Fruit fly (Drosophila melanogaster) whole organism, embryonic: ENCODE measurements around the gene spg.

Source experiments
- Atf3 ChIP-seq: fragments of 200-800 bp; sonication (Bioruptor generic); optimal IDR thresholded peaks from 3 replicates; lab custom pipeline; 2016; ENCODE audit warnings: missing biosample characterization, missing genetic modification characterization
- Bgb ChIP-seq: fragments of 200-800 bp; sonication (Bioruptor generic); IDR thresholded peaks from 2 replicates; pipeline ENCODE4 v1.3.6; 2022; ENCODE audit warnings: missing biosample characterization, missing genetic modification characterization; ENCODE audit not compliant: partially characterized antibody
- CG10462 ChIP-seq: fragments of 200-800 bp; sonication (Bioruptor generic); optimal IDR thresholded peaks from 2 replicates; lab custom pipeline; 2016; ENCODE audit warnings: missing biosample characterization, missing genetic modification characterization
- CG10979 ChIP-seq: fragments of 200-800 bp; sonication (Bioruptor generic); optimal IDR thresholded peaks from 2 replicates; lab custom pipeline; 2018; ENCODE audit warnings: missing biosample characterization, mild to moderate bottlenecking, missing genetic modification characterization, moderate library complexity
- CG11504 ChIP-seq: fragments of 200-800 bp; sonication (Bioruptor generic); optimal IDR thresholded peaks from 3 replicates; lab custom pipeline; 2019; ENCODE audit warnings: missing biosample characterization, mild to moderate bottlenecking, missing genetic modification characterization, moderate library complexity
- CG12744 ChIP-seq: fragments of 200-800 bp; sonication (Bioruptor generic); optimal IDR thresholded peaks from 2 replicates; lab custom pipeline; 2016; ENCODE audit warnings: missing biosample characterization, missing genetic modification characterization
- CG14441 ChIP-seq: fragments of 200-800 bp; sonication (Bioruptor generic); IDR thresholded peaks from 2 replicates; pipeline ENCODE4 v1.3.6; 2022; ENCODE audit warnings: missing biosample characterization, missing genetic modification characterization
- CG15601 ChIP-seq: fragments of 200-800 bp; sonication (Bioruptor generic); optimal IDR thresholded peaks from 3 replicates; lab custom pipeline; 2019; ENCODE audit warnings: missing biosample characterization, mild to moderate bottlenecking, missing genetic modification characterization, moderate library complexity
- CG16779 ChIP-seq: fragments of 200-800 bp; sonication (Bioruptor generic); IDR thresholded peaks from 2 replicates; pipeline ENCODE4 v1.3.6; 2022; ENCODE audit warnings: missing biosample characterization, missing genetic modification characterization
- CG18011 ChIP-seq: fragments of 200-800 bp; sonication (Bioruptor generic); optimal IDR thresholded peaks from 2 replicates; lab custom pipeline; 2017; ENCODE audit warnings: missing biosample characterization, missing genetic modification characterization, mild to moderate bottlenecking, moderate library complexity, missing genotype
- CG18476 ChIP-seq: fragments of 200-800 bp; sonication (Bioruptor generic); optimal IDR thresholded peaks from 2 replicates; lab custom pipeline; 2016; ENCODE audit warnings: missing biosample characterization, mild to moderate bottlenecking, missing genetic modification characterization
- CG18764 ChIP-seq: fragments of 200-800 bp; sonication (Bioruptor generic); optimal IDR thresholded peaks from 3 replicates; lab custom pipeline; 2016; ENCODE audit warnings: missing biosample characterization, missing genetic modification characterization
- CG30431 ChIP-seq: fragments of 200-800 bp; sonication (Bioruptor generic); optimal IDR thresholded peaks from 2 replicates; lab custom pipeline; 2017; ENCODE audit warnings: missing biosample characterization, missing genetic modification characterization
- CG31224 ChIP-seq: fragments of 200-800 bp; sonication (Bioruptor generic); IDR thresholded peaks from 2 replicates; pipeline ENCODE4 v1.3.6; 2022; ENCODE audit warnings: missing biosample characterization, missing genetic modification characterization
- CG3281 ChIP-seq: fragments of 200-800 bp; sonication (Bioruptor generic); optimal IDR thresholded peaks from 3 replicates; lab custom pipeline; 2017; ENCODE audit warnings: missing biosample characterization, mild to moderate bottlenecking, missing genetic modification characterization
- CG3407 ChIP-seq: fragments of 200-800 bp; sonication (Bioruptor generic); optimal IDR thresholded peaks from 2 replicates; lab custom pipeline; 2018; ENCODE audit warnings: missing biosample characterization, mild to moderate bottlenecking, missing genetic modification characterization
- CG4360 ChIP-seq: fragments of 200-800 bp; sonication (Bioruptor generic); IDR thresholded peaks from 2 replicates; pipeline ENCODE4 v1.3.6; 2022; ENCODE audit warnings: missing biosample characterization, missing genetic modification characterization
- CG4854 ChIP-seq: fragments of 200-800 bp; sonication (Bioruptor generic); optimal IDR thresholded peaks from 2 replicates; lab custom pipeline; 2016; ENCODE audit warnings: missing biosample characterization, missing genetic modification characterization, inconsistent platforms
- CG6254 ChIP-seq: fragments of 200-800 bp; sonication (Bioruptor generic); optimal IDR thresholded peaks from 3 replicates; lab custom pipeline; 2017; ENCODE audit warnings: mild to moderate bottlenecking, missing biosample characterization, missing genetic modification reagents, missing genetic modification characterization
- CG7357 ChIP-seq: fragments of 200-800 bp; sonication (Bioruptor generic); IDR thresholded peaks from 3 replicates; pipeline ENCODE4 v1.3.6; 2022; ENCODE audit warnings: missing biosample characterization, missing genetic modification characterization
- CG7963 ChIP-seq: fragments of 200-800 bp; sonication (Bioruptor generic); IDR thresholded peaks from 3 replicates; pipeline ENCODE4 v1.3.6; 2022; ENCODE audit warnings: missing biosample characterization, missing genetic modification characterization; ENCODE audit not compliant: partially characterized antibody
- CG8281 ChIP-seq: fragments of 200-800 bp; sonication (Bioruptor generic); optimal IDR thresholded peaks from 2 replicates; lab custom pipeline; 2018; ENCODE audit warnings: missing biosample characterization, mild to moderate bottlenecking, missing genetic modification characterization, moderate library complexity
- CG9437 ChIP-seq: fragments of 200-800 bp; sonication (Bioruptor generic); optimal IDR thresholded peaks from 2 replicates; lab custom pipeline; 2018; ENCODE audit warnings: missing biosample characterization, mild to moderate bottlenecking, missing genetic modification characterization
- CHES-1-like ChIP-seq: fragments of 200-800 bp; sonication (Bioruptor generic); optimal IDR thresholded peaks from 2 replicates; lab custom pipeline; 2016; ENCODE audit warnings: missing biosample characterization, missing genetic modification characterization
- E2f1 ChIP-seq: fragments of 200-800 bp; sonication (Bioruptor generic); IDR thresholded peaks from 2 replicates; pipeline ENCODE4 v1.3.6; 2022; ENCODE audit warnings: missing biosample characterization, missing genetic modification characterization
- Hr3 ChIP-seq: fragments of 200-800 bp; sonication (Bioruptor generic); optimal IDR thresholded peaks from 3 replicates; lab custom pipeline; 2016; ENCODE audit warnings: missing biosample characterization, missing genetic modification characterization
- Hr39 ChIP-seq: fragments of >200 bp; optimal IDR thresholded peaks from 2 replicates; lab custom pipeline; 2017
- Kr ChIP-seq: fragments of 200-800 bp; sonication (Bioruptor generic); optimal IDR thresholded peaks from 2 replicates; lab custom pipeline; 2017; ENCODE audit warnings: missing biosample characterization, mild to moderate bottlenecking, missing genetic modification characterization
- MTF-1 ChIP-seq: fragments of 200-800 bp; sonication (Bioruptor generic); optimal IDR thresholded peaks from 2 replicates; lab custom pipeline; 2018; ENCODE audit warnings: missing biosample characterization, mild to moderate bottlenecking, missing genetic modification characterization, borderline replicate concordance
- Med ChIP-seq: fragments of 200-800 bp; sonication (Bioruptor generic); peaks from one replicate; lab custom pipeline; 2016; ENCODE audit warnings: missing biosample characterization, missing genetic modification characterization, mild to moderate bottlenecking, inconsistent platforms, moderate library complexity
- Xbp1 ChIP-seq: fragments of 200-800 bp; sonication (Bioruptor generic); optimal IDR thresholded peaks from 3 replicates; lab custom pipeline; 2016; ENCODE audit warnings: missing biosample characterization, mild to moderate bottlenecking, missing genetic modification characterization
- croc ChIP-seq: fragments of 200-800 bp; sonication (Bioruptor generic); conservative IDR thresholded peaks from 3 replicates; pipeline ENCODE4 v1.3.6; 2022; ENCODE audit warnings: missing biosample characterization, missing genetic modification characterization
- dm ChIP-seq: fragments of 200-800 bp; sonication (Bioruptor generic); optimal IDR thresholded peaks from 3 replicates; lab custom pipeline; 2016; ENCODE audit warnings: missing biosample characterization, missing genetic modification characterization
- gce ChIP-seq: fragments of 200-800 bp; sonication (Bioruptor generic); IDR thresholded peaks from 3 replicates; pipeline ENCODE4 v1.3.6; 2022; ENCODE audit warnings: missing biosample characterization, missing genetic modification characterization
- grau ChIP-seq: fragments of 200-800 bp; optimal IDR thresholded peaks from 3 replicates; lab custom pipeline; 2019; ENCODE audit warnings: missing biosample characterization, mild to moderate bottlenecking, missing genetic modification characterization, moderate library complexity
- her ChIP-seq: fragments of 200-800 bp; sonication (Bioruptor generic); optimal IDR thresholded peaks from 2 replicates; lab custom pipeline; 2016; ENCODE audit warnings: missing biosample characterization, missing genetic modification characterization
- klu ChIP-seq: fragments of 200-800 bp; sonication (Bioruptor generic); IDR thresholded peaks from 2 replicates; pipeline ENCODE4 v1.3.6; 2022; ENCODE audit warnings: missing biosample characterization, missing genetic modification characterization
- nom ChIP-seq: fragments of 200-800 bp; sonication (Bioruptor generic); optimal IDR thresholded peaks from 2 replicates; lab custom pipeline; 2017; ENCODE audit warnings: missing biosample characterization, missing genetic modification characterization, mild to moderate bottlenecking, moderate library complexity, missing genetic modification reagents
- otp ChIP-seq: fragments of 200-800 bp; sonication (Bioruptor generic); IDR thresholded peaks from 3 replicates; pipeline ENCODE4, ENCODE4 v1.3.6; 2022; ENCODE audit warnings: missing biosample characterization, missing genetic modification characterization
- pfk ChIP-seq: fragments of 200-800 bp; sonication (Bioruptor generic); optimal IDR thresholded peaks from 2 replicates; lab custom pipeline; 2018; ENCODE audit warnings: missing biosample characterization, mild to moderate bottlenecking, missing genetic modification characterization, moderate library complexity
- pita ChIP-seq: fragments of 200-800 bp; sonication (Bioruptor generic); optimal IDR thresholded peaks from 2 replicates; lab custom pipeline; 2017; ENCODE audit warnings: missing biosample characterization, mild to moderate bottlenecking, missing genetic modification characterization
- pnt ChIP-seq: fragments of 200-800 bp; sonication (Bioruptor generic); optimal IDR thresholded peaks from 3 replicates; lab custom pipeline; 2016; ENCODE audit warnings: missing biosample characterization, missing genetic modification characterization
- pros ChIP-seq: fragments of 200-800 bp; sonication (Bioruptor generic); optimal IDR thresholded peaks from 3 replicates; lab custom pipeline; 2019; ENCODE audit warnings: missing biosample characterization, mild to moderate bottlenecking, missing genetic modification characterization, moderate library complexity
- row ChIP-seq: fragments of 200-800 bp; sonication (Bioruptor generic); IDR thresholded peaks from 3 replicates; pipeline ENCODE4 v1.3.6; 2022; ENCODE audit warnings: missing biosample characterization, missing genetic modification characterization
- sc ChIP-seq, 3 experiments: fragments of >200 bp in 2 of 3; fragments of 200-800 bp in 1 of 3; sonication (Bioruptor generic) in 1 of 3; optimal IDR thresholded peaks; 2 replicates in 2 of 3; 3 replicates in 1 of 3; lab custom pipeline; 2017; ENCODE audit warnings: mild to moderate bottlenecking in 1 of 3, missing biosample characterization in 1 of 3, missing genetic modification characterization in 1 of 3, missing genetic modification reagents in 1 of 3
- slou ChIP-seq: fragments of 200-800 bp; sonication (Bioruptor generic); optimal IDR thresholded peaks from 3 replicates; lab custom pipeline; 2016; ENCODE audit warnings: missing biosample characterization, missing genetic modification characterization
- tap ChIP-seq: fragments of 200-800 bp; optimal IDR thresholded peaks from 3 replicates; lab custom pipeline; 2019; ENCODE audit warnings: missing biosample characterization, mild to moderate bottlenecking, missing genetic modification characterization, moderate library complexity
- tna ChIP-seq: fragments of 200-800 bp; sonication (Bioruptor generic); IDR thresholded peaks from 2 replicates; pipeline ENCODE4 v1.3.6; 2022; ENCODE audit warnings: missing biosample characterization, missing genetic modification characterization; ENCODE audit not compliant: partially characterized antibody
- zen2 ChIP-seq: fragments of 200-800 bp; sonication (Bioruptor generic); IDR thresholded peaks from 3 replicates; pipeline ENCODE4 v1.3.6; 2022; ENCODE audit warnings: missing biosample characterization, missing genetic modification characterization; ENCODE audit not compliant: partially characterized antibody

The spg gene

dm6 chr3R:28844611-28845376, at the start of gene spg, which contains the start of gene Apc (continued):
- TF ChIP-seq slou (GFP tag; lab: Kevin White, UChicago) (no peak), MTF-1 (GFP tag; lab: Kevin White, UChicago) (peak; percentile 66), CHES-1-like (GFP tag; lab: Kevin White, UChicago) (peak; percentile 47), Xbp1 (GFP tag; lab: Kevin White, UChicago) (peak; percentile 26), Kr (GFP tag; lab: Kevin White, UChicago) (peak; percentile 11), otp (0 out of 3 replicates have a peak, but pooled peaks have one; percentile 26), CG4854 (GFP tag; lab: Kevin White, UChicago) (no peak), CG18011 (GFP tag; lab: Kevin White, UChicago) (no peak), Hr39 (no peak), klu (GFP tag; lab: Robert Waterston, UW) (no peak), Hr3 (GFP tag; lab: Kevin White, UChicago) (peak; percentile 15), pros (GFP tag; lab: Kevin White, UChicago) (no peak), CG30431 (GFP tag; lab: Kevin White, UChicago) (no peak), CG10462 (GFP tag; lab: Kevin White, UChicago) (no peak), CG10979 (peak; percentile 14), zen2 (no peak; the same call in 2 of the 3 replicates), CG3407 (GFP tag; lab: Kevin White, UChicago) (peak; percentile 57), CG6254 (no peak), CG3281 (GFP tag; lab: Kevin White, UChicago) (peak; percentile 35), Bgb (GFP tag; lab: Robert Waterston, UW) (peak; percentile 65), grau (tag; lab: Kevin White, UChicago) (peak; percentile 31), CG15601 (peak; percentile 27), CG4360 (peak; percentile 95), her (GFP tag; lab: Kevin White, UChicago) (peak; percentile 34), Atf3 (GFP tag; lab: Kevin White, UChicago) (peak; percentile 4), CG7357 (no peak), pnt (GFP tag; lab: Kevin White, UChicago) (no peak), tap (tag; lab: Kevin White, UChicago) (no peak), Med (peak; percentile 91), nom (GFP tag; lab: Kevin White, UChicago) (peak; percentile 77), CG14441 (GFP tag; lab: Robert Waterston, UW) (no peak), CG18764 (GFP tag; lab: Kevin White, UChicago) (no peak), CG16779 (GFP tag; lab: Robert Waterston, UW) (no peak), pfk (peak; percentile 14), gce (GFP tag; lab: Robert Waterston, UW) (0 out of 3 replicates have a peak, but pooled peaks have one; percentile 35), croc (GFP tag; lab: Robert Waterston, UW) (no peak), CG9437 (no peak), CG31224 (GFP tag; lab: Robert Waterston, UW) (no peak), CG18476 (GFP tag; lab: Kevin White, UChicago) (peak; percentile 51), CG11504 (tag; lab: Kevin White, UChicago) (peak; percentile 40), CG7963 (GFP tag; lab: Robert Waterston, UW) (no peak), dm (peak; percentile 5), pita (peak; percentile 82), CG8281 (tag; lab: Kevin White, UChicago) (no peak), E2f1 (GFP tag; lab: Robert Waterston, UW) (peak; percentile 50; the same call in 1 of the 2 replicates), row (GFP tag; lab: Robert Waterston, UW) (peak; percentile 82), tna (GFP tag; lab: Robert Waterston, UW) (peak; percentile 26; the same call in 1 of the 2 replicates), sc (optimal IDR thresholded peaks at IDR 0.05; lab: Kevin White, UChicago) (no peak), sc (GFP tag; optimal IDR thresholded peaks at IDR 0.05; lab: Kevin White, UChicago) (no peak), CG12744 (GFP tag; lab: Kevin White, UChicago) (no peak)
